Fruit fly (Drosophila melanogaster): Measurements from ENCODE around the gene eIF1A.

dm6 chr3R:18234699-18235257 is 39.7 kb upstream of the eIF1A start:
- TF ChIP-seq psq (optimal IDR thresholded peaks at IDR 0.05) (no peak), ttk (optimal IDR thresholded peaks at IDR 0.05) (no peak), Myc (optimal IDR thresholded peaks at IDR 0.05) (no peak), Sin3A (optimal IDR thresholded peaks at IDR 0.05) (no peak), h (optimal IDR thresholded peaks at IDR 0.05) (no peak), insv (optimal IDR thresholded peaks at IDR 0.05) (no peak)
